Fruit fly (Drosophila melanogaster): ENCODE data around the gene CG7368.

The CG7368 gene

DNA sequence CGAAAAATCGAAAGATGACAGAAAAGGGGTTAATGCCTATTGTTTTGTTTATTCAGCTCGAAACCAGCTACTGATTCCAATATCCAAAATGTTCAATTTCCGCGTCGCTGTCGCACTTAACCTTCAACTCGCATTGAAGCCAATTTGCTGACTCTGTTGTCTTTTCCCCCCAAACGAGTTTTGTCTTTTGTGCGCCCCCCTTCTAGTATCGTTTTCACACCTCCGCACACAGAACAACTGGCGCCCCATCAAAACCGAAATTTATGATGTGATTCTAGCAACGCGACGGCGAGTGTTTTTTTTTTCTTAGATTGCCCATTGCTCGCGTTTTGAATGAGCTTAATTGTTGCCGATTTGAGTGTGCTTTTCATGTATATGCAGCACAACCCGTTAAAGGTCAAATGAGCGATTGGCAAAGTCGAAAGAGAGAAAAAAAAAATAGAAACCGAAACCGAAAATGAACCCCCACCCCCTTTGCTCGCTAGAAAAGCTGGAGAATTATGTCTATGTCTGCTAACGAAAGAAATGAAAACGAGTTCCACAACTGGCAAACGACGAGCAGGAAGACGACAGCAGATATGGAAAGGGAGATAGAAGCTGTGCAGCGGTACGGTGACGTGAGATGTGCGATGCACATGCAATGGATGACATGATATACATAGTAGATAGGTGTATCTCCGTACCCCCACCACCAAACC, 46.5 kb upstream of the CG7368 start (continued):
- TF ChIP-seq CG13287 (GFP tag; IDR thresholded peaks at IDR 0.05; ENCODE audit: partially characterized antibody), result peak; percentile 6; the same call in 1 of the 2 replicates
- TF ChIP-seq CG10462 (GFP tag; optimal IDR thresholded peaks at IDR 0.05), result no peak
- no peak for TF ChIP-seq Neu2 (GFP tag; optimal IDR thresholded peaks at IDR 0.05; ENCODE audit: borderline replicate concordance)
- TF ChIP-seq wdn (GFP tag; IDR thresholded peaks at IDR 0.05), result no peak
- no peak for TF ChIP-seq zen2 (GFP tag; IDR thresholded peaks at IDR 0.05; ENCODE audit: partially characterized antibody)
- peak; percentile 5 for TF ChIP-seq CG10543 (GFP tag; optimal IDR thresholded peaks at IDR 0.05)
- TF ChIP-seq caup (GFP tag; optimal IDR thresholded peaks at IDR 0.05; ENCODE audit: severe bottlenecking), result peak; percentile 34
- TF ChIP-seq rib (GFP tag; IDR thresholded peaks at IDR 0.05), result peak; percentile 37; the same call in 1 of the 2 replicates
- no peak for TF ChIP-seq crp (GFP tag; optimal IDR thresholded peaks at IDR 0.05)
- no peak for TF ChIP-seq mam (GFP tag; optimal IDR thresholded peaks at IDR 0.05)
- no peak for TF ChIP-seq ab (GFP tag; optimal IDR thresholded peaks at IDR 0.05)
- no peak for TF ChIP-seq run (tag; optimal IDR thresholded peaks at IDR 0.05)
- peak; percentile 67 for TF ChIP-seq kni (GFP tag; optimal IDR thresholded peaks at IDR 0.05)
- no peak for TF ChIP-seq hb (GFP tag; IDR thresholded peaks at IDR 0.05; ENCODE audit: partially characterized antibody)
- no peak for TF ChIP-seq ash1 (GFP tag; optimal IDR thresholded peaks at IDR 0.05)
- no peak for TF ChIP-seq CG2129 (GFP tag; IDR thresholded peaks at IDR 0.05; ENCODE audit: partially characterized antibody)
- 0 out of 3 replicates have a peak, but pooled peaks have one; percentile 40 for TF ChIP-seq Dbx (GFP tag; IDR thresholded peaks at IDR 0.05)
- TF ChIP-seq Hr78 (GFP tag; optimal IDR thresholded peaks at IDR 0.05), result peak in 1 of 2 experiments; percentile 49
- TF ChIP-seq Ssrp (tag; optimal IDR thresholded peaks at IDR 0.05), result no peak
- no peak for TF ChIP-seq CG14014 (GFP tag; IDR thresholded peaks at IDR 0.05)
- TF ChIP-seq tgo (GFP tag; IDR thresholded peaks at IDR 0.05), result no peak
- TF ChIP-seq CG11504 (tag; optimal IDR thresholded peaks at IDR 0.05), result no peak
- TF ChIP-seq CG10147 (GFP tag; optimal IDR thresholded peaks at IDR 0.05), result no peak
- no peak for TF ChIP-seq CG9437 (GFP tag; optimal IDR thresholded peaks at IDR 0.05)
- TF ChIP-seq CG2712 (tag; optimal IDR thresholded peaks at IDR 0.05), result no peak
- no peak for TF ChIP-seq pb (GFP tag; optimal IDR thresholded peaks at IDR 0.05)
- TF ChIP-seq Dad (GFP tag; optimal IDR thresholded peaks at IDR 0.05), result no peak
- TF ChIP-seq HLH4C (GFP tag; IDR thresholded peaks at IDR 0.05; ENCODE audit: partially characterized antibody), result no peak
- no peak for TF ChIP-seq CG10959 (GFP tag; IDR thresholded peaks at IDR 0.05)
- no peak for TF ChIP-seq CG8478 (optimal IDR thresholded peaks at IDR 0.05)
- peak; percentile 69 for TF ChIP-seq CG12769 (tag; optimal IDR thresholded peaks at IDR 0.05)
- no peak for TF ChIP-seq gcm (GFP tag; optimal IDR thresholded peaks at IDR 0.05)
- TF ChIP-seq CG11456 (GFP tag; IDR thresholded peaks at IDR 0.05), result peak; percentile 55; the same call in 2 of the 3 replicates
- TF ChIP-seq D (optimal IDR thresholded peaks at IDR 0.05), result no peak
- no peak for TF ChIP-seq D (GFP tag; optimal IDR thresholded peaks at IDR 0.05)
- no peak for TF ChIP-seq p53 (GFP tag; optimal IDR thresholded peaks at IDR 0.05)
- TF ChIP-seq pum (GFP tag; optimal IDR thresholded peaks at IDR 0.05), result no peak
- TF ChIP-seq CG18599 (GFP tag; optimal IDR thresholded peaks at IDR 0.05), result no peak
- no peak for TF ChIP-seq esg (GFP tag; conservative IDR thresholded peaks at IDR 0.05)
- TF ChIP-seq CG32772 (GFP tag; IDR thresholded peaks at IDR 0.05), result 0 out of 2 replicates have a peak, but pooled peaks have one; percentile 10
- no peak for TF ChIP-seq CG13123 (GFP tag; optimal IDR thresholded peaks at IDR 0.05)
- TF ChIP-seq otp (GFP tag; IDR thresholded peaks at IDR 0.05), result no peak
- TF ChIP-seq H2.0 (GFP tag; IDR thresholded peaks at IDR 0.05), result no peak
- no peak for TF ChIP-seq ATbp (GFP tag; optimal IDR thresholded peaks at IDR 0.05)
- no peak for TF ChIP-seq CG7928 (GFP tag; optimal IDR thresholded peaks at IDR 0.05)
- TF ChIP-seq CG9727 (GFP tag; optimal IDR thresholded peaks at IDR 0.05), result no peak
- no peak for TF ChIP-seq CG7963 (GFP tag; IDR thresholded peaks at IDR 0.05; ENCODE audit: partially characterized antibody)
- 0 out of 3 replicates have a peak, but pooled peaks have one; percentile 20 for TF ChIP-seq CG17361 (GFP tag; IDR thresholded peaks at IDR 0.05)
- no peak for TF ChIP-seq Asciz (GFP tag; optimal IDR thresholded peaks at IDR 0.05)

All from whole organism, embryonic.